Fruit fly (Drosophila melanogaster): Measurements from ENCODE around the gene Yp3.

Gene Yp3

dm6 chrX:13721934-13722333, 37.4 kb upstream of the Yp3 start, which contains the start of the genes Mrgn1 and mus101 (continued):
- TF ChIP-seq CG10431 (GFP tag; optimal IDR thresholded peaks at IDR 0.05), result no peak
- no peak for TF ChIP-seq Taf1 (GFP tag; IDR thresholded peaks at IDR 0.05)
- TF ChIP-seq zen (tag; optimal IDR thresholded peaks at IDR 0.05), result peak; percentile 10
- TF ChIP-seq bab2 (GFP tag; optimal IDR thresholded peaks at IDR 0.05), result no peak
- TF ChIP-seq CG2129 (GFP tag; IDR thresholded peaks at IDR 0.05; ENCODE audit: partially characterized antibody), result peak; percentile 71
- peak in 1 of 2 experiments; percentile 63 for TF ChIP-seq insv (GFP tag; optimal IDR thresholded peaks at IDR 0.05)
- TF ChIP-seq fd3F (GFP tag; optimal IDR thresholded peaks at IDR 0.05), result no peak
- TF ChIP-seq amos (GFP tag; IDR thresholded peaks at IDR 0.05; ENCODE audit: partially characterized antibody), result peak; percentile 66
- no peak for TF ChIP-seq onecut (GFP tag; IDR thresholded peaks at IDR 0.05)
- TF ChIP-seq CG33213 (GFP tag; optimal IDR thresholded peaks at IDR 0.05), result no peak
- peak; percentile 55 for TF ChIP-seq CG12391 (tag; optimal IDR thresholded peaks at IDR 0.05)
- no peak for TF ChIP-seq wor (GFP tag; IDR thresholded peaks at IDR 0.05)
- TF ChIP-seq Dip2 (GFP tag; IDR thresholded peaks at IDR 0.05), result no peak
- no peak for TF ChIP-seq CG13296 (GFP tag; optimal IDR thresholded peaks at IDR 0.05)
- peak; percentile 1 for TF ChIP-seq CG17186 (GFP tag; optimal IDR thresholded peaks at IDR 0.05)
- TF ChIP-seq pnt (GFP tag; optimal IDR thresholded peaks at IDR 0.05), result no peak
- no peak for TF ChIP-seq zf30C (GFP tag; optimal IDR thresholded peaks at IDR 0.05)
- TF ChIP-seq CG15514 (GFP tag; optimal IDR thresholded peaks at IDR 0.05), result no peak
- TF ChIP-seq unpg (GFP tag; optimal IDR thresholded peaks at IDR 0.05), result no peak
- TF ChIP-seq inv (GFP tag; IDR thresholded peaks at IDR 0.05; ENCODE audit: partially characterized antibody), result peak; percentile 71
- TF ChIP-seq nmo (GFP tag; optimal IDR thresholded peaks at IDR 0.05), result peak; percentile 45
- no peak for TF ChIP-seq CG12071 (GFP tag; optimal IDR thresholded peaks at IDR 0.05)
- TF ChIP-seq ato (GFP tag; IDR thresholded peaks at IDR 0.05; ENCODE audit: partially characterized antibody), result 0 out of 2 replicates have a peak, but pooled peaks have one; percentile 30
- TF ChIP-seq Opbp (GFP tag; IDR thresholded peaks at IDR 0.05; ENCODE audit: partially characterized antibody), result peak; percentile 50; the same call in 2 of the 3 replicates
- TF ChIP-seq CG5953 (GFP tag; IDR thresholded peaks at IDR 0.05), result no peak
- no peak for TF ChIP-seq CG4730 (GFP tag; IDR thresholded peaks at IDR 0.05)
- no peak for TF ChIP-seq CG30020 (tag; optimal IDR thresholded peaks at IDR 0.05)
- peak; percentile 85 for TF ChIP-seq Scr (GFP tag; IDR thresholded peaks at IDR 0.05; ENCODE audit: partially characterized antibody)
- no peak for TF ChIP-seq peb (GFP tag; IDR thresholded peaks at IDR 0.05)
- TF ChIP-seq Hr39 (optimal IDR thresholded peaks at IDR 0.05), result no peak
- TF ChIP-seq CG30403 (GFP tag; optimal IDR thresholded peaks at IDR 0.05), result no peak
- peak; percentile 72 for TF ChIP-seq Dref (GFP tag; IDR thresholded peaks at IDR 0.05)
- TF ChIP-seq dan (GFP tag; IDR thresholded peaks at IDR 0.05), result no peak
- TF ChIP-seq CG14050 (GFP tag; IDR thresholded peaks at IDR 0.05), result no peak
- TF ChIP-seq hbn (GFP tag; IDR thresholded peaks at IDR 0.05; ENCODE audit: partially characterized antibody), result peak; percentile 78
- no peak for TF ChIP-seq pita (GFP tag; optimal IDR thresholded peaks at IDR 0.05)
- no peak for TF ChIP-seq GATAe (GFP tag; conservative IDR thresholded peaks at IDR 0.05)
- TF ChIP-seq CTCF (GFP tag; optimal IDR thresholded peaks at IDR 0.05), result peak; percentile 27
- peak; percentile 58; the same call in 1 of the 2 replicates for TF ChIP-seq bbx (GFP tag; IDR thresholded peaks at IDR 0.05; ENCODE audit: partially characterized antibody)
- no peak for TF ChIP-seq CG9932 (GFP tag; IDR thresholded peaks at IDR 0.05)
- no peak for TF ChIP-seq Tbp (GFP tag; optimal IDR thresholded peaks at IDR 0.05)
- peak; percentile 77 for TF ChIP-seq CG34224 (GFP tag; IDR thresholded peaks at IDR 0.05; ENCODE audit: partially characterized antibody)
- peak; percentile 76 for TF ChIP-seq pzg (GFP tag; optimal IDR thresholded peaks at IDR 0.05)
- no peak for TF ChIP-seq Fer1 (GFP tag; optimal IDR thresholded peaks at IDR 0.05)
- peak; percentile 40; the same call in 1 of the 3 replicates for TF ChIP-seq row (GFP tag; IDR thresholded peaks at IDR 0.05)
- TF ChIP-seq CG12155 (GFP tag; optimal IDR thresholded peaks at IDR 0.05), result no peak
- TF ChIP-seq Max (GFP tag; optimal IDR thresholded peaks at IDR 0.05), result peak; percentile 13
- no peak for TF ChIP-seq slp2 (GFP tag; optimal IDR thresholded peaks at IDR 0.05)
- no peak for TF ChIP-seq CG10321 (GFP tag; IDR thresholded peaks at IDR 0.05)
- no peak for TF ChIP-seq CG42726 (GFP tag; IDR thresholded peaks at IDR 0.05; ENCODE audit: partially characterized antibody)
- TF ChIP-seq Chrac-16 (GFP tag; optimal IDR thresholded peaks at IDR 0.05), result no peak
- TF ChIP-seq CG1647 (GFP tag; optimal IDR thresholded peaks at IDR 0.05), result no peak
